Fruit fly (Drosophila melanogaster) whole organism, pupa: ENCODE data around the gene CG9733.

Experiments
- Ets98B ChIP-seq: fragments of 200-800 bp; sonication (Bioruptor generic); IDR thresholded peaks from 2 replicates; pipeline ENCODE4 v1.3.6; 2022; ENCODE audit warnings: missing biosample characterization, missing genetic modification characterization
- Pif1A ChIP-seq: fragments of 200-800 bp; sonication (Bioruptor generic); optimal IDR thresholded peaks from 3 replicates; lab custom pipeline; 2016; ENCODE audit warnings: missing biosample characterization, missing genetic modification characterization
- Pif1B ChIP-seq: fragments of 200-800 bp; sonication (Bioruptor generic); optimal IDR thresholded peaks from 3 replicates; lab custom pipeline; 2016; ENCODE audit warnings: missing biosample characterization, missing genetic modification characterization
- Snoo ChIP-seq: fragments of 200-800 bp; sonication (Bioruptor generic); optimal IDR thresholded peaks from 3 replicates; lab custom pipeline; 2017; ENCODE audit warnings: missing biosample characterization, mild to moderate bottlenecking, missing genetic modification characterization, inconsistent platforms
- gl ChIP-seq: fragments of 200-800 bp; sonication (Bioruptor generic); optimal IDR thresholded peaks from 2 replicates; lab custom pipeline; 2018; ENCODE audit warnings: missing biosample characterization, mild to moderate bottlenecking, missing genetic modification characterization

DNA sequence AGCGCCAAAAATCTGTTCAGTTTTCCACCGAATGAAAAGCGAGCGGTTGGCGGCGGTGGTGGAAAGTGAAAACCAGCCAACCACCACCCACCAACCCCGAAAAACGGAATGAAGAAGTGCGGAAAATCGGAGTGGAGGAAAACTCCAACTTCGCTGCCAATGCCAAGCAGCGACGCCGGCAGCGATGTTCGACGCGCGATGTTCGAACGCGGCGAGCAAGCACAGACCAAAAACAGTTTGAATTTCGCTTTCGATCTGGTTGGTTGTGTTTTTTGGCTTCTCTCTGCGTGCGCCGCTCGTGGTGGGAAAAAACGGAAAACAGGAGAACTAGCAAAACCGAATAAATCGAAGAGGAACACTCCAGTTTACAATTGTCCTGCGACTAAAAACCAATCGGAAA lies 31.2 kb upstream of the CG9733 start, which contains the start of gene heca:
- TF ChIP-seq Snoo (tag; lab: Kevin White, UChicago) (peak; percentile 2), Pif1A (GFP tag; lab: Kevin White, UChicago) (no peak), Pif1B (GFP tag; lab: Kevin White, UChicago) (no peak), Ets98B (GFP tag; lab: Robert Waterston, UW) (peak; percentile 21; the same call in 1 of the 2 replicates), gl (tag; lab: Kevin White, UChicago) (peak; percentile 8)
